Fruit fly (Drosophila melanogaster): ENCODE data around the gene CG7557.

- TF ChIP-seq Sin3A (optimal IDR thresholded peaks at IDR 0.05): no peak
- TF ChIP-seq ttk (optimal IDR thresholded peaks at IDR 0.05): no peak
- TF ChIP-seq psq (optimal IDR thresholded peaks at IDR 0.05): no peak
- TF ChIP-seq Myc (optimal IDR thresholded peaks at IDR 0.05): no peak
- TF ChIP-seq h (optimal IDR thresholded peaks at IDR 0.05): no peak
These were observed 38.2 kb downstream of the CG7557 start for dm6 chr3L:11483135-11483534.

Measured in Kc167 (cell line).